Fruit fly (Drosophila melanogaster) whole organism, embryonic: Measurements from ENCODE around the gene Vps2.

Source experiments
- Abd-B ChIP-seq: fragments of 200-800 bp; sonication (Bioruptor generic); optimal IDR thresholded peaks from 2 replicates; lab custom pipeline; 2018; ENCODE audit warnings: missing biosample characterization, mild to moderate bottlenecking, missing genetic modification characterization, moderate library complexity
- B-H1 ChIP-seq: fragments of 200-800 bp; sonication (Bioruptor generic); IDR thresholded peaks from 3 replicates; pipeline ENCODE4 v1.3.6; 2022; ENCODE audit warnings: missing biosample characterization, missing genetic modification characterization
- CG10654 ChIP-seq: fragments of 200-800 bp; sonication (Bioruptor generic); optimal IDR thresholded peaks from 2 replicates; lab custom pipeline; 2016; ENCODE audit warnings: missing biosample characterization, missing genetic modification characterization
- CG10959 ChIP-seq: fragments of 200-800 bp; sonication (Bioruptor generic); IDR thresholded peaks from 2 replicates; pipeline ENCODE4 v1.3.6; 2022; ENCODE audit warnings: missing biosample characterization, missing genetic modification characterization
- CG11723 ChIP-seq: fragments of 200-800 bp; sonication (Bioruptor generic); optimal IDR thresholded peaks from 2 replicates; lab custom pipeline; 2017; ENCODE audit warnings: missing biosample characterization, mild to moderate bottlenecking, missing genetic modification characterization
- CG13123 ChIP-seq: fragments of 200-800 bp; sonication (Bioruptor generic); optimal IDR thresholded peaks from 2 replicates; lab custom pipeline; 2016; ENCODE audit warnings: missing biosample characterization, missing genetic modification characterization
- CG15514 ChIP-seq: fragments of 200-800 bp; sonication (Bioruptor generic); optimal IDR thresholded peaks from 3 replicates; lab custom pipeline; 2017; ENCODE audit warnings: missing biosample characterization, missing genetic modification characterization, mild to moderate bottlenecking, moderate library complexity, missing genetic modification reagents
- CG17385 ChIP-seq: fragments of 200-800 bp; sonication (Bioruptor generic); optimal IDR thresholded peaks from 3 replicates; lab custom pipeline; 2018; ENCODE audit warnings: missing biosample characterization, mild to moderate bottlenecking, missing genetic modification characterization
- CG18011 ChIP-seq: fragments of 200-800 bp; sonication (Bioruptor generic); optimal IDR thresholded peaks from 2 replicates; lab custom pipeline; 2017; ENCODE audit warnings: missing biosample characterization, missing genetic modification characterization, mild to moderate bottlenecking, moderate library complexity, missing genotype
- CG4328 ChIP-seq: fragments of 200-800 bp; sonication (Bioruptor generic); optimal IDR thresholded peaks from 3 replicates; lab custom pipeline; 2017; ENCODE audit warnings: missing biosample characterization, missing genetic modification reagents, missing genetic modification characterization
- CG4707 ChIP-seq: fragments of 200-800 bp; sonication (Bioruptor generic); optimal IDR thresholded peaks from 2 replicates; lab custom pipeline; 2018; ENCODE audit warnings: missing biosample characterization, mild to moderate bottlenecking, missing genetic modification characterization, moderate library complexity
- CG5180 ChIP-seq: fragments of 200-800 bp; sonication (Bioruptor generic); optimal IDR thresholded peaks from 3 replicates; lab custom pipeline; 2017; ENCODE audit warnings: missing biosample characterization, missing genetic modification characterization, mild to moderate bottlenecking, moderate library complexity, missing genetic modification reagents
- CG6654 ChIP-seq: fragments of 200-800 bp; sonication (Bioruptor generic); optimal IDR thresholded peaks from 2 replicates; lab custom pipeline; 2017; ENCODE audit warnings: missing biosample characterization, mild to moderate bottlenecking, missing genetic modification characterization
- CG6813 ChIP-seq: fragments of 200-800 bp; sonication (Bioruptor generic); optimal IDR thresholded peaks from 2 replicates; lab custom pipeline; 2017; ENCODE audit warnings: missing biosample characterization, missing genetic modification characterization, mild to moderate bottlenecking, moderate library complexity, missing genetic modification reagents
- Camta ChIP-seq: fragments of 200-800 bp; sonication (Bioruptor generic); optimal IDR thresholded peaks from 2 replicates; lab custom pipeline; 2016; ENCODE audit warnings: missing biosample characterization, missing genetic modification characterization
- Elba2 ChIP-seq: fragments of 200-800 bp; sonication (Bioruptor generic); optimal IDR thresholded peaks from 3 replicates; lab custom pipeline; 2016; ENCODE audit warnings: missing biosample characterization, missing genetic modification characterization
- Fer2 ChIP-seq: fragments of 200-800 bp; sonication (Bioruptor generic); optimal IDR thresholded peaks from 2 replicates; lab custom pipeline; 2018; ENCODE audit warnings: missing biosample characterization, mild to moderate bottlenecking, missing genetic modification characterization, moderate library complexity
- H2.0 ChIP-seq: fragments of 200-800 bp; sonication (Bioruptor generic); IDR thresholded peaks from 2 replicates; pipeline ENCODE4 v1.3.6; 2022; ENCODE audit warnings: missing biosample characterization, missing genetic modification characterization
- HLH54F ChIP-seq: fragments of 200-800 bp; sonication (Bioruptor generic); optimal IDR thresholded peaks from 3 replicates; lab custom pipeline; 2016; ENCODE audit warnings: missing biosample characterization, missing genetic modification characterization
- Hr51 ChIP-seq, 2 experiments: fragments of 200-800 bp; sonication (Bioruptor generic); optimal IDR thresholded peaks; 2 replicates in 1 of 2; 3 replicates in 1 of 2; lab custom pipeline; 2016 to 2018; ENCODE audit warnings: missing biosample characterization in 2 of 2, missing genetic modification characterization in 2 of 2, mild to moderate bottlenecking in 1 of 2, moderate library complexity in 1 of 2
- Mes4 ChIP-seq: fragments of 200-800 bp; sonication (Bioruptor generic); optimal IDR thresholded peaks from 2 replicates; lab custom pipeline; 2016; ENCODE audit warnings: missing biosample characterization, missing genetic modification characterization
- NC2β ChIP-seq: fragments of 200-800 bp; sonication (Bioruptor generic); optimal IDR thresholded peaks from 2 replicates; lab custom pipeline; 2016; ENCODE audit warnings: missing biosample characterization, missing genetic modification characterization
- Optix ChIP-seq: fragments of 200-800 bp; sonication (Bioruptor generic); IDR thresholded peaks from 3 replicates; pipeline ENCODE4 v1.3.6; 2022; ENCODE audit warnings: missing biosample characterization, missing genetic modification characterization
- PHDP ChIP-seq: fragments of 200-800 bp; sonication (Bioruptor generic); optimal IDR thresholded peaks from 3 replicates; lab custom pipeline; 2018; ENCODE audit warnings: missing biosample characterization, mild to moderate bottlenecking, missing genetic modification characterization, moderate library complexity
- Tbp ChIP-seq: fragments of >200 bp; optimal IDR thresholded peaks from 2 replicates; lab custom pipeline; 2018; ENCODE audit warnings: missing biosample characterization, missing genetic modification characterization
- Trl ChIP-seq, 3 experiments: fragments of >200 bp in 2 of 3; fragments of 200-800 bp in 1 of 3; sonication (Bioruptor generic) in 1 of 3; optimal IDR thresholded peaks; 2 replicates in 1 of 3; 3 replicates in 2 of 3; lab custom pipeline; 2016 to 2017; ENCODE audit warnings: missing biosample characterization in 1 of 3, missing genetic modification characterization in 1 of 3
- Vsx1 ChIP-seq: fragments of 200-800 bp; sonication (Bioruptor generic); optimal IDR thresholded peaks from 2 replicates; lab custom pipeline; 2017; ENCODE audit warnings: missing biosample characterization, mild to moderate bottlenecking, missing genetic modification characterization, missing genetic modification reagents
- ab ChIP-seq: fragments of 200-800 bp; sonication (Bioruptor generic); optimal IDR thresholded peaks from 2 replicates; lab custom pipeline; 2016; ENCODE audit warnings: missing biosample characterization, missing genetic modification characterization
- al ChIP-seq: fragments of 200-800 bp; sonication (Bioruptor generic); IDR thresholded peaks from 2 replicates; pipeline ENCODE4 v1.3.6; 2022; ENCODE audit warnings: missing biosample characterization, missing genetic modification characterization
- bab2 ChIP-seq: fragments of 200-800 bp; sonication (Bioruptor generic); optimal IDR thresholded peaks from 2 replicates; lab custom pipeline; 2016; ENCODE audit warnings: missing biosample characterization, missing genetic modification characterization
- bsh ChIP-seq, 2 experiments: fragments of 200-800 bp; sonication (Bioruptor generic); optimal IDR thresholded peaks; 2 replicates each; lab custom pipeline; 2017 to 2018; ENCODE audit warnings: mild to moderate bottlenecking in 2 of 2, missing biosample characterization in 2 of 2, missing genetic modification characterization in 2 of 2, moderate library complexity in 1 of 2
- ems ChIP-seq: fragments of 200-800 bp; sonication (Bioruptor generic); optimal IDR thresholded peaks from 3 replicates; lab custom pipeline; 2016; ENCODE audit warnings: missing biosample characterization, missing genetic modification characterization
- esg ChIP-seq: fragments of 200-800 bp; sonication (Bioruptor generic); conservative IDR thresholded peaks from 2 replicates; pipeline ENCODE4 v1.3.6; 2022; ENCODE audit warnings: missing biosample characterization, missing genetic modification characterization
- fd102C ChIP-seq: fragments of 200-800 bp; sonication (Bioruptor generic); optimal IDR thresholded peaks from 2 replicates; lab custom pipeline; 2018; ENCODE audit warnings: missing biosample characterization, mild to moderate bottlenecking, missing genetic modification characterization, moderate library complexity
- ftz-f1 ChIP-seq: fragments of 200-800 bp; sonication (Bioruptor generic); optimal IDR thresholded peaks from 2 replicates; lab custom pipeline; 2016; ENCODE audit warnings: missing biosample characterization, missing genetic modification characterization
- gsb-n ChIP-seq: fragments of 200-800 bp; sonication (Bioruptor generic); optimal IDR thresholded peaks from 3 replicates; lab custom pipeline; 2018; ENCODE audit warnings: missing biosample characterization, mild to moderate bottlenecking, missing genetic modification characterization
- lov ChIP-seq, 2 experiments: fragments of 200-800 bp in 1 of 2; fragments of >200 bp in 1 of 2; sonication (Bioruptor generic) in 1 of 2; IDR thresholded peaks in 1 of 2; optimal IDR thresholded peaks in 1 of 2; 2 replicates in 1 of 2; 3 replicates in 1 of 2; pipeline versions ENCODE4 v1.3.6 to Lab custom; 2017 to 2022; ENCODE audit warnings: missing biosample characterization in 1 of 2, missing genetic modification characterization in 1 of 2
- rib ChIP-seq: fragments of 200-800 bp; sonication (Bioruptor generic); IDR thresholded peaks from 2 replicates; pipeline ENCODE4 v1.3.6; 2022; ENCODE audit warnings: missing biosample characterization, missing genetic modification characterization
- schlank ChIP-seq: fragments of 200-800 bp; sonication (Bioruptor generic); optimal IDR thresholded peaks from 2 replicates; lab custom pipeline; 2018; ENCODE audit warnings: missing biosample characterization, mild to moderate bottlenecking, missing genetic modification characterization
- sd ChIP-seq: fragments of 200-800 bp; sonication (Bioruptor generic); optimal IDR thresholded peaks from 3 replicates; lab custom pipeline; 2018; ENCODE audit warnings: missing biosample characterization, mild to moderate bottlenecking, missing genetic modification characterization, moderate library complexity
- sim ChIP-seq: fragments of 200-800 bp; sonication (Bioruptor generic); IDR thresholded peaks from 2 replicates; pipeline ENCODE4 v1.3.6; 2022; ENCODE audit warnings: missing biosample characterization, missing genetic modification characterization
- sob ChIP-seq: fragments of 200-800 bp; sonication (Bioruptor generic); IDR thresholded peaks from 2 replicates; pipeline ENCODE4 v1.3.6; 2022; ENCODE audit warnings: missing biosample characterization, missing genetic modification characterization
- stc ChIP-seq: fragments of 200-800 bp; sonication (Bioruptor generic); IDR thresholded peaks from 2 replicates; pipeline ENCODE4 v1.3.6; 2022; ENCODE audit warnings: missing biosample characterization, missing genetic modification characterization
- tio ChIP-seq: fragments of 200-800 bp; sonication (Bioruptor generic); optimal IDR thresholded peaks from 2 replicates; lab custom pipeline; 2017; ENCODE audit warnings: missing biosample characterization, missing genetic modification characterization, inconsistent platforms
- yki ChIP-seq: fragments of >200 bp; optimal IDR thresholded peaks from 3 replicates; lab custom pipeline; 2018
- z ChIP-seq: fragments of 200-800 bp; sonication (Bioruptor generic); IDR thresholded peaks from 3 replicates; pipeline ENCODE4 v1.3.6; 2022; ENCODE audit warnings: missing biosample characterization, missing genetic modification characterization
- zfh2 ChIP-seq: fragments of 200-800 bp; sonication (Bioruptor generic); optimal IDR thresholded peaks from 2 replicates; lab custom pipeline; 2016; ENCODE audit warnings: missing biosample characterization, missing genetic modification characterization

Vps2 gene

DNA sequence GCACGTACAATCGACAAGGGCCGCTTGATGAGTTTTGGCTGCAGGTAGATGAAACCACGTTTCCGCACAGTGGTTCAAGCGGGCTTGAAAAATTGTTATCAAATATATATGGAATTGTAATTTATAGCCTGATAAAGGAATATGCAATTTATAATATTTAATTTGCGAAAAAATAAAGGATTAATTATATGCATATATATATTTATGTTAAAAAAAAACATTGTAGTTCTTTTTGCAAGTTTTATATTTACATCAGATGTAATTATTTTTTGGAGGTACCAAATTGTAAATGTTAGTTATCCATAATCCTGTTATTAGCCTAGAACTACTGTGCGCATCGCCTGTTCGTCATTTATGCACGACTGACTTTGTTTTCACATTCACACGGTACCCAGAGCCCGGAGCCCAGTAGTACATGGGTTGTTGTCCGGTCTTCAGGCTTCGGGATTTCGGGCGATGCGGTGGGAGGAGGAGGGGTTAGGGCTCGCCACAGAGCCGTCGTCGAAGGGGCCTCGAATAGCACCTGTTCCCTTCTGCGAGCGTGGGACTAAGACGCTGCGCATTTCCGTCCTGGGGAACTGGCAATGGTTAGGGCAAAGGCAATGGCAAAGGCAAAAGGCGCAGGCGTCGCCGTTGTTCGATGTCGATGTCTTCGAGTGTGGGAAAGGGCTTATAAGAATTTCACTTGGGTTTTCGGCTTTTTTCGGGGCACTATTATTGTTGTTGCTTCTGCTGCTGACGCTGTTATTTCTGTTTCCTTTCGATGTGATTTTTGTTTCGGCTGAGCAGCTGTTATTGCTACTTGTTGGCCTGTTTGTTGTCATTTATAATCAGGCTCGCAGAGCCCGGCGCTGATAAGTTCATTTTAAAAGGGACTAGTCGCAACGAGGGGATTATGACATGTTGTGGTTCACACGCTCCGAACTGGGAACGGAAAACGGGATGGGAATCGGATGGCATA is 34.6 kb upstream of the Vps2 start (continued):
- TF ChIP-seq CG5180 (GFP tag; lab: Kevin White, UChicago) (peak; percentile 47), zfh2 (no peak), Camta (GFP tag; lab: Kevin White, UChicago) (no peak), ab (GFP tag; lab: Kevin White, UChicago) (no peak), yki (lab: Kevin White, UChicago) (no peak), lov (optimal IDR thresholded peaks at IDR 0.05; lab: Kevin White, UChicago) (no peak), lov (GFP tag; IDR thresholded peaks at IDR 0.05; lab: Robert Waterston, UW) (no peak), ems (GFP tag; lab: Kevin White, UChicago) (no peak), NC2β (GFP tag; lab: Kevin White, UChicago) (no peak), Fer2 (tag; lab: Kevin White, UChicago) (no peak), Hr51 (GFP tag; optimal IDR thresholded peaks at IDR 0.05; lab: Kevin White, UChicago) (peak in 1 of 2 experiments; percentile 84), Mes4 (GFP tag; lab: Kevin White, UChicago) (no peak), z (GFP tag; lab: Robert Waterston, UW) (0 out of 3 replicates have a peak, but pooled peaks have one; percentile 4), sim (GFP tag; lab: Robert Waterston, UW) (peak; percentile 75), CG6654 (GFP tag; lab: Kevin White, UChicago) (peak; percentile 35), fd102C (GFP tag; lab: Kevin White, UChicago) (peak; percentile 86), sd (tag; lab: Kevin White, UChicago) (no peak), Tbp (no peak), bab2 (GFP tag; lab: Kevin White, UChicago) (peak; percentile 16), ftz-f1 (GFP tag; lab: Kevin White, UChicago) (no peak), bsh (GFP tag; optimal IDR thresholded peaks at IDR 0.05; lab: Kevin White, UChicago) (peak; percentile 88 to 89), tio (GFP tag; lab: Kevin White, UChicago) (peak; percentile 79), CG17385 (GFP tag; lab: Kevin White, UChicago) (peak; percentile 67), Trl (optimal IDR thresholded peaks at IDR 0.05; lab: Kevin White, UChicago) (no peak), Trl (GFP tag; optimal IDR thresholded peaks at IDR 0.05; lab: Kevin White, UChicago) (peak; percentile 13), CG15514 (GFP tag; lab: Kevin White, UChicago) (no peak), sob (GFP tag; lab: Robert Waterston, UW) (no peak), CG10654 (GFP tag; lab: Kevin White, UChicago) (peak; percentile 35), al (no peak), HLH54F (GFP tag; lab: Kevin White, UChicago) (no peak), CG10959 (peak; percentile 77), schlank (no peak), CG18011 (GFP tag; lab: Kevin White, UChicago) (no peak), rib (no peak; the same call in 1 of the 2 replicates), CG6813 (GFP tag; lab: Kevin White, UChicago) (peak; percentile 78), CG4707 (no peak), B-H1 (GFP tag; lab: Robert Waterston, UW) (peak; percentile 30; the same call in 1 of the 3 replicates), H2.0 (GFP tag; lab: Robert Waterston, UW) (peak; percentile 35; the same call in 1 of the 2 replicates), Optix (GFP tag; lab: Robert Waterston, UW) (no peak), CG4328 (GFP tag; lab: Kevin White, UChicago) (peak; percentile 53), Abd-B (peak; percentile 73), CG13123 (GFP tag; lab: Kevin White, UChicago) (peak; percentile 34), PHDP (tag; lab: Kevin White, UChicago) (peak; percentile 74), CG11723 (GFP tag; lab: Kevin White, UChicago) (peak; percentile 74), Elba2 (GFP tag; lab: Kevin White, UChicago) (peak; percentile 20), gsb-n (tag; lab: Kevin White, UChicago) (peak; percentile 95), esg (GFP tag; lab: Robert Waterston, UW) (peak; percentile 58), Vsx1 (peak; percentile 77), stc (GFP tag; lab: Robert Waterston, UW) (peak; percentile 76)
